Fruit fly (Drosophila melanogaster): Measurements from ENCODE around the gene wapl.

wapl gene

dm6 chrX:2136831-2137452 lies 21.8 kb downstream of the wapl start:
- peak in 1 of 2 experiments; percentile 23 for TF ChIP-seq CTCF (optimal IDR thresholded peaks at IDR 0.05)
- peak; percentile 30 for TF ChIP-seq CG8478 (optimal IDR thresholded peaks at IDR 0.05)

dm6 chrX:2135868-2136787 lies 22.7 kb downstream of the wapl start:
- TF ChIP-seq CG8478 (optimal IDR thresholded peaks at IDR 0.05) (no peak), CTCF (optimal IDR thresholded peaks at IDR 0.05) (no peak)

- TF ChIP-seq CG8478 (optimal IDR thresholded peaks at IDR 0.05) (no peak), CTCF (optimal IDR thresholded peaks at IDR 0.05) (no peak)
These were observed 23.6 kb downstream of the wapl start for dm6 chrX:2134965-2135758.

dm6 chrX:2134226-2134880 lies 24.4 kb downstream of the wapl start:
- TF ChIP-seq CTCF (optimal IDR thresholded peaks at IDR 0.05) (no peak), CG8478 (optimal IDR thresholded peaks at IDR 0.05) (no peak)

- TF ChIP-seq CTCF (optimal IDR thresholded peaks at IDR 0.05), result peak in 1 of 2 experiments; percentile 48
- no peak for TF ChIP-seq CG8478 (optimal IDR thresholded peaks at IDR 0.05)
These were observed 33.2 kb downstream of the wapl start for dm6 chrX:2125527-2126088.

- TF ChIP-seq CG8478 (optimal IDR thresholded peaks at IDR 0.05) (no peak), CTCF (optimal IDR thresholded peaks at IDR 0.05) (no peak)
These were observed 34.7 kb downstream of the wapl start for dm6 chrX:2123965-2124688.

- TF ChIP-seq CG8478 (optimal IDR thresholded peaks at IDR 0.05) (no peak), CTCF (optimal IDR thresholded peaks at IDR 0.05) (peak in 1 of 2 experiments; percentile 44)
These were observed 35.5 kb downstream of the wapl start, which contains the start of gene ph-d for dm6 chrX:2123013-2123964. TSS of gene ph-d (minus strand) at chrX:2123286.

- TF ChIP-seq CG8478 (optimal IDR thresholded peaks at IDR 0.05) (no peak), CTCF (optimal IDR thresholded peaks at IDR 0.05) (no peak)
These were observed 36.8 kb downstream of the wapl start for dm6 chrX:2121716-2122601.

- TF ChIP-seq CG8478 (optimal IDR thresholded peaks at IDR 0.05) (no peak), CTCF (optimal IDR thresholded peaks at IDR 0.05) (peak; percentile 32 to 45)
These were observed 46.1 kb downstream of the wapl start for dm6 chrX:2112660-2113059.

dm6 chrX:2108639-2109038 lies 50.1 kb downstream of the wapl start:
- no peak for TF ChIP-seq CG8478 (optimal IDR thresholded peaks at IDR 0.05)
- no peak for TF ChIP-seq CTCF (optimal IDR thresholded peaks at IDR 0.05)

dm6 chrX:2107782-2108409 lies 50.9 kb downstream of the wapl start:
- TF ChIP-seq CG8478 (optimal IDR thresholded peaks at IDR 0.05), result no peak
- TF ChIP-seq CTCF (optimal IDR thresholded peaks at IDR 0.05), result no peak
